Fruit fly (Drosophila melanogaster): ENCODE data around the gene PIG-H.

PIG-H gene

dm6 chr3R:7967801-7968200, 31.8 kb upstream of the PIG-H start:
- TF ChIP-seq EcR (GFP tag; optimal IDR thresholded peaks at IDR 0.05) (peak in 1 of 2 experiments; percentile 88), pan (optimal IDR thresholded peaks at IDR 0.05) (no peak), Dll (optimal IDR thresholded peaks at IDR 0.05) (peak; percentile 89), CG8478 (optimal IDR thresholded peaks at IDR 0.05) (no peak)

dm6 chr3R:7968958-7969701, 30.5 kb upstream of the PIG-H start:
- TF ChIP-seq EcR (GFP tag; optimal IDR thresholded peaks at IDR 0.05), result no peak
- TF ChIP-seq CG8478 (optimal IDR thresholded peaks at IDR 0.05), result no peak
- TF ChIP-seq usp (GFP tag; optimal IDR thresholded peaks at IDR 0.05), result no peak
- no peak for TF ChIP-seq Dll (optimal IDR thresholded peaks at IDR 0.05)
- no peak for TF ChIP-seq pan (optimal IDR thresholded peaks at IDR 0.05)
- no peak for TF ChIP-seq psq (optimal IDR thresholded peaks at IDR 0.05)

dm6 chr3R:7969702-7970175, 29.9 kb upstream of the PIG-H start:
- TF ChIP-seq CG8478 (optimal IDR thresholded peaks at IDR 0.05), result no peak
- TF ChIP-seq pan (optimal IDR thresholded peaks at IDR 0.05), result no peak
- no peak for TF ChIP-seq psq (optimal IDR thresholded peaks at IDR 0.05)
- TF ChIP-seq EcR (GFP tag; optimal IDR thresholded peaks at IDR 0.05), result no peak
- TF ChIP-seq usp (GFP tag; optimal IDR thresholded peaks at IDR 0.05), result no peak
- TF ChIP-seq Dll (optimal IDR thresholded peaks at IDR 0.05), result no peak

- no peak for TF ChIP-seq pan (optimal IDR thresholded peaks at IDR 0.05)
- peak; percentile 3 for TF ChIP-seq Dll (optimal IDR thresholded peaks at IDR 0.05)
- TF ChIP-seq EcR (GFP tag; optimal IDR thresholded peaks at IDR 0.05), result no peak
- TF ChIP-seq psq (optimal IDR thresholded peaks at IDR 0.05), result no peak
- no peak for TF ChIP-seq usp (GFP tag; optimal IDR thresholded peaks at IDR 0.05)
- TF ChIP-seq CG8478 (optimal IDR thresholded peaks at IDR 0.05), result no peak
Measured at dm6 chr3R:7970640-7971039, 29.0 kb upstream of the PIG-H start.

dm6 chr3R:7972179-7972578, 27.5 kb upstream of the PIG-H start:
- TF ChIP-seq usp (GFP tag; optimal IDR thresholded peaks at IDR 0.05) (no peak), EcR (GFP tag; optimal IDR thresholded peaks at IDR 0.05) (no peak), pan (optimal IDR thresholded peaks at IDR 0.05) (no peak), psq (optimal IDR thresholded peaks at IDR 0.05) (no peak), CG8478 (optimal IDR thresholded peaks at IDR 0.05) (no peak), Dll (optimal IDR thresholded peaks at IDR 0.05) (no peak)

DNA sequence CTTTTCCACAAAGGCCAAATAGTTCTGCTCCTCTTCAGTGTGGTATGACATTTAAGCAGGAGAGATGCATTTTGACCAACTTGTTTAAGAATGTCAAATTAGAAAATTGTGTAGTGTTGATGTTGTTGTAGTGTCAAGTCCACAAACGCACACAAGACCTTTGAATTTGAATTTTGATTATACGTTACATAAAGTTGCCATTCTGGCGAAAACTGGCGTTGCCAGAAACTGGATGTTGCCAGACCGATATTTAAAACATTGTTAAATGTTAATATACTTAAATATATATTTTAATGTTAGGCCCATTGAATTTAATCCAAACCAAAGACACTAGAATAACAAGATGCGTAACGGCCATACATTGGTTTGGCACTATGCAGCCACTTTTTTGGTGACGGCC, 26.6 kb upstream of the PIG-H start:
- no peak for TF ChIP-seq pan (optimal IDR thresholded peaks at IDR 0.05)
- no peak for TF ChIP-seq EcR (GFP tag; optimal IDR thresholded peaks at IDR 0.05)
- no peak for TF ChIP-seq Dll (optimal IDR thresholded peaks at IDR 0.05)
- TF ChIP-seq usp (GFP tag; optimal IDR thresholded peaks at IDR 0.05), result no peak
- TF ChIP-seq psq (optimal IDR thresholded peaks at IDR 0.05), result no peak
- TF ChIP-seq CG8478 (optimal IDR thresholded peaks at IDR 0.05), result no peak

DNA sequence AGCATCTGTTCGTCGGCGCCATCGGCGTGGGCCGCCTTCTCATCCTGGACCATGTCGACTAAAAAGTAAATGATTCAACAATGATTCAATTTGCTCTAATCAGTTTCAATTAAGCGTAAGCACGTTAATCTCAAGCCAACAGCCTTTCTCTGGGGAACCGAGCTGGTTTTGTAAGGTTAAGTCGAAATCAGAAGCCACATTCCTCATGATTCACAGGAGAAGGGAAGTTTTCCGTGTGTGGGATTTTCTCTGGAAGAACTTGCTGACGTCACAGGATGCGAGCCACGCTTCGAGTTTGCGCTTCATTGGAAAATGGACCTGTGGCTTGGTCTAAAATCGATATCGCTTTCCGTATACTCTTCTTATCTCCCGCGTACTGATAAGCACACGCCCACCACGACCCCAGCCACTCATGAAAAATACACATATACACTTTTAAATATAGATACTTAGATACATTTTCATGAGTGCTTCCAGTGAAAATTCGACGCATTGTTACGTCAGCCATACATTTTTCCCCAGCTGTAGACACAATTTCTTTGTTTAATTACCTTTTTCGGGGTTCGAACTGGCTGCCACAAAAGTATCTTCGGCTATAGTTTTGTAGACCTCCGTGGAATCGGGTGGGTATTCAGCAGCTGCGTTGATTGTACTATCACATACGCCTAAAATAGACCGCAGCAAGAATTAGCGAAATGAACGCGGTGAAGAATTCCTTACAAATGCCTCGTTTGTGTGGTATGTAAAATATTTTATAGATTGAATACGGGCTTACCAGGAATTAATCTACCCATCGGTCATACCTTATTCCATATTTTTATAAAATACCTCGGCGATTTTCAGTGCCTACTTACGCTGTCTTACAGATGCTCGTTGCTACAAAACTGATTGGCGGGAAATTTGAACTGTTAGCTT, 22.4 kb upstream of the PIG-H start:
- TF ChIP-seq EcR (GFP tag; optimal IDR thresholded peaks at IDR 0.05), result no peak
- no peak for TF ChIP-seq pan (optimal IDR thresholded peaks at IDR 0.05)
- no peak for TF ChIP-seq psq (optimal IDR thresholded peaks at IDR 0.05)
- TF ChIP-seq usp (GFP tag; optimal IDR thresholded peaks at IDR 0.05), result no peak
- no peak for TF ChIP-seq CG8478 (optimal IDR thresholded peaks at IDR 0.05)
- TF ChIP-seq Dll (optimal IDR thresholded peaks at IDR 0.05), result no peak

DNA sequence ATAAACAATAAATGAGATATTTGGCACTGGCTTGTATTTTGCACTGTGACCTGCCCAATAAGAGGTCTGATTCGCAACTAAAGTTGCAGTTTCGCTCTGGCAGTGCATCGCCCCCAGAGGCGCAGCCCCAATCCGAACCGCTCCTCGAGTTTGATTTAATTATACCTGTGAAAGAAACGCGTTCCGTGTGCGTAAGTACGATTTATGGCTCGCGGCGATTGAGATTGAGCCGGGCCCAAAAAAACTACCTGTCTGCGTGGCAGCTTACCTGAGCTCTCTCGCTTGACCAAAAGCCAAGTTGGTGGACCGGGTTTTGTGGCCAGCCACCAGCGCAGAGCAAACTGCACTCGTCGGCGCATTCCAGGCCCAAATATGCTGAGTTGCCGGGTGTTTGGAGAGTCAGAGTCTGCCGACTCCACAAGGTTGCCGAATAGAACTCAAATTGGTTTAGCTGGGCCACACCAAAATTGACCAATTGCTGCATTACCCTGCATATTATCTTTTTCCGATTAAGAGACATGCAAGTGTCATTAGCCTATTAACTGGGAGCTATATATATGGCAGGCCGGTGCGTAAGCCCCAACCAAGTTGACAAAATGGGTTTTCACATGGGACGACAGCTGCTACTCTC, 21.1 kb upstream of the PIG-H start, which contains the start of the genes CD98hc and Os-C:
TSS of gene CD98hc (minus strand) at position 50 of the 631 bp plus-strand sequence.
TSS of gene Os-C (plus strand) at position 581 of the 631 bp plus-strand sequence.
- no peak for TF ChIP-seq EcR (GFP tag; optimal IDR thresholded peaks at IDR 0.05)
- no peak for TF ChIP-seq CG8478 (optimal IDR thresholded peaks at IDR 0.05)
- no peak for TF ChIP-seq Dll (optimal IDR thresholded peaks at IDR 0.05)
- TF ChIP-seq pan (optimal IDR thresholded peaks at IDR 0.05), result no peak
- TF ChIP-seq psq (optimal IDR thresholded peaks at IDR 0.05), result no peak
- no peak for TF ChIP-seq usp (GFP tag; optimal IDR thresholded peaks at IDR 0.05)

dm6 chr3R:7980222-7980621, 19.4 kb upstream of the PIG-H start, which contains the start of gene Sfp84E:
Gene Sfp84E (minus strand): TSS chr3R:7980322.
- TF ChIP-seq CG8478 (optimal IDR thresholded peaks at IDR 0.05) (no peak), usp (GFP tag; optimal IDR thresholded peaks at IDR 0.05) (no peak), Dll (optimal IDR thresholded peaks at IDR 0.05) (no peak), psq (optimal IDR thresholded peaks at IDR 0.05) (no peak), EcR (GFP tag; optimal IDR thresholded peaks at IDR 0.05) (no peak), pan (optimal IDR thresholded peaks at IDR 0.05) (no peak)

DNA sequence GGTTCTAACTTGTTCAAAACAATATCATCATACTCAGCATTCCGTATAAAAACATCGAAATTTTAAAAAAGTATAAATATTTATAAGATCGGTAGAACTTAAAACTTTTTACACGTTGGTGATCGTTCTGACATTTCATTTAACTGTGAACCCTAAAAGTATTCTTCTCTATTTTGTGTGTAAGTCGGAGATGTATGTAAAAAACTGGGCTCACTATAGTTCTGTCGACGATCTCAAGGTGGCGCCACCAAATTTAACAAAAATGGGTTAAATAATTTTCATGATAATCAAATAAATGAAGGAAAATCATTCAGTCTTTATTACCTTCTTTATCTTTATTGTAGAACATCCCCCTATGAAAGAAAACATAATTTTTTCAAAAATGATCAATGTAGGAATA, 18.2 kb upstream of the PIG-H start:
- TF ChIP-seq CG8478 (optimal IDR thresholded peaks at IDR 0.05) (no peak), Dll (optimal IDR thresholded peaks at IDR 0.05) (no peak), psq (optimal IDR thresholded peaks at IDR 0.05) (no peak), pan (optimal IDR thresholded peaks at IDR 0.05) (no peak), usp (GFP tag; optimal IDR thresholded peaks at IDR 0.05) (no peak), EcR (GFP tag; optimal IDR thresholded peaks at IDR 0.05) (no peak)

DNA sequence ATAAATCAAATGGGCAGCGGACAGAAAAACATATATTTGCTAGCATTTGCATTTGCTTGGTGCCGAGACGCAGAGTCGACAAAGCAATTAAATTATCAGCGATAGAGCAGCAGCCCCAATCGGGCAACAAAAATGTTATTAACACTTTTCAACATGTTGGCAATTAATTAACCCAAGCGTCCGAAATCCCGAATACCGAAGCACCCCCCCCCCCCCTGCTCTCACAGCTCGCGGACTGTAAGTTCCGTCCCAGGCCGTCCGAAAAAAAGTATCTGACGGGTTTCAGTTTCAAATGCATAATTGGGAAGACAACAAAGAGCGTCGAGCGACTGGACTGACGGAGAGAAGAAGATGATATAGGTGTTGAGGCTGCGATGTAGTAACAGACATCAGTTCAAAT, 9.4 kb upstream of the PIG-H start:
- no peak for TF ChIP-seq usp (GFP tag; optimal IDR thresholded peaks at IDR 0.05)
- TF ChIP-seq CG8478 (optimal IDR thresholded peaks at IDR 0.05), result no peak
- TF ChIP-seq psq (optimal IDR thresholded peaks at IDR 0.05), result no peak
- no peak for TF ChIP-seq Dll (optimal IDR thresholded peaks at IDR 0.05)
- no peak for TF ChIP-seq pan (optimal IDR thresholded peaks at IDR 0.05)
- no peak for TF ChIP-seq EcR (GFP tag; optimal IDR thresholded peaks at IDR 0.05)

Data from whole organism.